Worm (Caenorhabditis elegans): ENCODE measurements around the gene D1022.3.
A peak's percentile ranks its signal among the peaks of the same experiment; 100 is the strongest.

The D1022.3 gene

ce11 chrII:7489605-7490004 lies 33.5 kb upstream of the D1022.3 start, which contains the start of gene D1022.9:
TSS of gene D1022.9 (minus strand) at chrII:7489705.
- no peak for TF ChIP-seq flh-1 (GFP tag; optimal IDR thresholded peaks at IDR 0.05)
- TF ChIP-seq lin-13 (tag; optimal IDR thresholded peaks at IDR 0.05) = no peak
- no peak for TF ChIP-seq unc-39 (tag; optimal IDR thresholded peaks at IDR 0.05)
- TF ChIP-seq nhr-28 (tag; optimal IDR thresholded peaks at IDR 0.05) = no peak
- TF ChIP-seq hlh-1 (tag; optimal IDR thresholded peaks at IDR 0.05) = no peak

ce11 chrII:7483009-7483408 lies 26.9 kb upstream of the D1022.3 start, which contains the start of gene cah-2:
TSS of gene cah-2 (minus strand) at chrII:7483109.
- TF ChIP-seq bed-3 (GFP tag; optimal IDR thresholded peaks at IDR 0.05) = no peak
- no peak for TF ChIP-seq nhr-28 (tag; optimal IDR thresholded peaks at IDR 0.05)
- TF ChIP-seq nhr-237 (tag; optimal IDR thresholded peaks at IDR 0.05) = no peak
- TF ChIP-seq lsy-2 (tag; optimal IDR thresholded peaks at IDR 0.05) = no peak
- TF ChIP-seq ztf-11 (tag; optimal IDR thresholded peaks at IDR 0.05) = no peak
- no peak for TF ChIP-seq flh-1 (GFP tag; optimal IDR thresholded peaks at IDR 0.05)
- no peak for TF ChIP-seq unc-120 (tag; optimal IDR thresholded peaks at IDR 0.05; ENCODE audit: poor library complexity, severe bottlenecking)
- no peak for TF ChIP-seq nhr-76 (tag; optimal IDR thresholded peaks at IDR 0.05)
- TF ChIP-seq lin-32 (GFP tag; optimal IDR thresholded peaks at IDR 0.05) = no peak
- no peak for TF ChIP-seq mls-2 (tag; optimal IDR thresholded peaks at IDR 0.05)
- no peak for TF ChIP-seq ces-1 (GFP tag; optimal IDR thresholded peaks at IDR 0.05)
- TF ChIP-seq sem-2 (GFP tag; optimal IDR thresholded peaks at IDR 0.05) = no peak
- no peak for TF ChIP-seq lin-13 (tag; optimal IDR thresholded peaks at IDR 0.05)
- no peak for TF ChIP-seq nhr-2 (tag; optimal IDR thresholded peaks at IDR 0.05)
- TF ChIP-seq elt-1 (tag; optimal IDR thresholded peaks at IDR 0.05; ENCODE audit: borderline replicate concordance, insufficient read depth) = no peak
- no peak for TF ChIP-seq snpc-4 (tag; optimal IDR thresholded peaks at IDR 0.05)

DNA sequence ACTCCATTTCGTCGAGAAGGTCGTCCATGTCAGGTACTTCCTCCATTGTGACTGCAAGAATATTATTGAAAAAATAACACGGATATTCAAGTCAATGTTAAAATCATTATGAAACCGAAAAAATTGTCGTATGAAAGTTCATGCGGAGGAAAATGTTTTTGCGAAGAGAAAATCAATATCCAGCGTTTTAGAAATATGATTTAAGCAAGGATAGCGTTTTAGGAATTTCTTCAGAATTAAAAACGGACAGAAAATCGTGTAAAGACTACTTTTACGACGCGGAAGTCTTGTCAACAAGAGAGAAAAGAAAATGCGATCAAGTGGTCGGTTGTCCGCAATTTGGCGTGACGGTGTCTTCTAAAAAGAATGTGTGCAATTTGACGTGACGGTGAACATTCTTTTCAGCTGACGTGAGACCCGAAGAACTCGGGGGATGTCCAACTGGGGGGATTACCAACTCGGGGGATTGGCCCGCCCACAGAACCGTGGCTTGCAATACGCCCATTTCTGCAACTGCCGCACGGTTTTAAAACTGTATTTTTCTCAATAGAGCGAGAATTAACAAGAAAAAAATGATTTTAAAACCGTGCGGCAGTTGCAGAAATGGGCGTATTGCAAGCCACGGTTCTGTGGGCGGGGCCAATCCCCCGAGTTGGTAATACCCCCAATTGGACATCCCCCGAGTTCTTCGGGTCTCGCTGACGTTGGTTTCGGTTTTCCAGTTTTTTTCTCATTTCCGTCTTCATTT lies 22.6 kb upstream of the D1022.3 start, which contains the start of the genes aka-1 and ubc-6:
TSS of gene aka-1 (minus strand) at position 51 of the 748 bp plus-strand sequence.
TSS of gene ubc-6 (plus strand) at position 701 of the 748 bp plus-strand sequence.
- TF ChIP-seq lin-13 (tag; optimal IDR thresholded peaks at IDR 0.05) = peak; percentile 58
- TF ChIP-seq nhr-12 (tag; optimal IDR thresholded peaks at IDR 0.05) = no peak
- TF ChIP-seq ham-2 (GFP tag; optimal IDR thresholded peaks at IDR 0.05) = peak; percentile 16
- TF ChIP-seq ces-1 (GFP tag; optimal IDR thresholded peaks at IDR 0.05) = peak; percentile 65
- no peak for TF ChIP-seq nhr-28 (tag; optimal IDR thresholded peaks at IDR 0.05)
- TF ChIP-seq lsy-2 (tag; optimal IDR thresholded peaks at IDR 0.05) = peak; percentile 63
- TF ChIP-seq unc-120 (tag; optimal IDR thresholded peaks at IDR 0.05; ENCODE audit: poor library complexity, severe bottlenecking) = peak; percentile 51
- no peak for TF ChIP-seq snpc-4 (tag; optimal IDR thresholded peaks at IDR 0.05)
- TF ChIP-seq elt-1 (tag; optimal IDR thresholded peaks at IDR 0.05; ENCODE audit: borderline replicate concordance, insufficient read depth) = no peak
- TF ChIP-seq sptf-1 (tag; optimal IDR thresholded peaks at IDR 0.05) = peak; percentile 62
- TF ChIP-seq pha-4 (tag; optimal IDR thresholded peaks at IDR 0.05) = no peak
- no peak for TF ChIP-seq unc-62 (GFP tag; optimal IDR thresholded peaks at IDR 0.05)
- TF ChIP-seq ceh-83 (GFP tag; optimal IDR thresholded peaks at IDR 0.05) = no peak
- TF ChIP-seq mls-2 (tag; optimal IDR thresholded peaks at IDR 0.05) = peak; percentile 22
- no peak for TF ChIP-seq zip-8 (tag; optimal IDR thresholded peaks at IDR 0.05)
- TF ChIP-seq M03D4.4 (tag; optimal IDR thresholded peaks at IDR 0.05) = peak; percentile 29
- TF ChIP-seq nhr-76 (tag; optimal IDR thresholded peaks at IDR 0.05) = no peak
- peak; percentile 40 for TF ChIP-seq drap-1 (GFP tag; optimal IDR thresholded peaks at IDR 0.05)
- TF ChIP-seq mep-1 (tag; optimal IDR thresholded peaks at IDR 0.05) = peak; percentile 57

DNA sequence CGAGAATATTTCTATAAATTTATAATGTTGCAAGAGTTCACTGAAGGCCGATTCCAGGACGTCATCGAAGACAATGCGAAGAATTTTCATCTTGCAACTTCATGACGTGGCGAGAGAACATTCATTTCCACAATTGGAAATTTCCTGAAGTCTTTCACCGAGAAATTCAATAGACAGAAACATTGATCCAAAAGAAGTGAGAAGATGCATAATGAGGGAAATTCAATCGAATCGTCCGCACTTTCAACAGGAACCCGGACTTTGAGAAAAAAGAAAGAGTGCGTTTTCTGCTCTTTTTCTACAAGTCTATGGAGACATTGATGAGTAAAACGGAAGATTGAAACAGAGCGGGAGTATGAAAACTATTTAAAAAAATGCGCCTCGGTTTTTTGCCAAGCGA lies 13.2 kb upstream of the D1022.3 start:
- TF ChIP-seq ceh-83 (GFP tag; optimal IDR thresholded peaks at IDR 0.05) = no peak
- no peak for TF ChIP-seq unc-62 (GFP tag; optimal IDR thresholded peaks at IDR 0.05)
- TF ChIP-seq ces-1 (GFP tag; optimal IDR thresholded peaks at IDR 0.05) = peak; percentile 57
- no peak for TF ChIP-seq sem-2 (GFP tag; optimal IDR thresholded peaks at IDR 0.05)

ce11 chrII:7465519-7465918 lies 9.4 kb upstream of the D1022.3 start, which contains the start of gene sro-1:
TSS of gene sro-1 (minus strand) at chrII:7465619.
- no peak for TF ChIP-seq ceh-39 (tag; optimal IDR thresholded peaks at IDR 0.05)
- TF ChIP-seq blmp-1 (tag; optimal IDR thresholded peaks at IDR 0.05) = no peak
- no peak for TF ChIP-seq elt-3 (tag; optimal IDR thresholded peaks at IDR 0.05)
- TF ChIP-seq ceh-83 (GFP tag; optimal IDR thresholded peaks at IDR 0.05) = no peak
